Fruit fly (Drosophila melanogaster) whole organism, embryonic: ENCODE data around the gene CG34134.

Experiments
- CG12071 ChIP-seq: fragments of 200-800 bp; sonication (Bioruptor generic); optimal IDR thresholded peaks from 3 replicates; lab custom pipeline; 2018; ENCODE audit warnings: missing biosample characterization, mild to moderate bottlenecking, missing genetic modification characterization
- CG14860 ChIP-seq: fragments of 200-800 bp; sonication (Bioruptor generic); IDR thresholded peaks from 3 replicates; pipeline ENCODE4 v1.3.6; 2022; ENCODE audit warnings: missing biosample characterization, missing genetic modification characterization; ENCODE audit not compliant: partially characterized antibody
- CG15479 ChIP-seq: fragments of 200-800 bp; sonication (Bioruptor generic); optimal IDR thresholded peaks from 3 replicates; lab custom pipeline; 2019; ENCODE audit warnings: missing biosample characterization, mild to moderate bottlenecking, missing genetic modification characterization, moderate library complexity
- CG18011 ChIP-seq: fragments of 200-800 bp; sonication (Bioruptor generic); optimal IDR thresholded peaks from 2 replicates; lab custom pipeline; 2017; ENCODE audit warnings: missing biosample characterization, missing genetic modification characterization, mild to moderate bottlenecking, moderate library complexity, missing genotype
- CG42726 ChIP-seq: fragments of 200-800 bp; sonication (Bioruptor generic); IDR thresholded peaks from 2 replicates; pipeline ENCODE4 v1.3.6; 2022; ENCODE audit warnings: missing biosample characterization, missing genetic modification characterization; ENCODE audit not compliant: partially characterized antibody
- CG6683 ChIP-seq: fragments of 200-800 bp; sonication (Bioruptor generic); optimal IDR thresholded peaks from 2 replicates; lab custom pipeline; 2017; ENCODE audit warnings: missing biosample characterization, mild to moderate bottlenecking, missing genetic modification characterization, missing genetic modification reagents
- CG8765 ChIP-seq: fragments of 200-800 bp; sonication (Bioruptor generic); IDR thresholded peaks from 2 replicates; pipeline ENCODE4 v1.3.6; 2022; ENCODE audit warnings: missing biosample characterization, missing genetic modification characterization
- CG9932 ChIP-seq: fragments of 200-800 bp; sonication (Bioruptor generic); IDR thresholded peaks from 2 replicates; pipeline ENCODE4 v1.3.6; 2022; ENCODE audit warnings: missing biosample characterization, missing genetic modification characterization
- D19A ChIP-seq: fragments of 200-800 bp; optimal IDR thresholded peaks from 3 replicates; lab custom pipeline; 2019; ENCODE audit warnings: missing biosample characterization, mild to moderate bottlenecking, missing genetic modification characterization, moderate library complexity
- Deaf1 ChIP-seq: fragments of 200-800 bp; optimal IDR thresholded peaks from 3 replicates; lab custom pipeline; 2019; ENCODE audit warnings: missing biosample characterization, mild to moderate bottlenecking, missing genetic modification characterization, moderate library complexity
- Dek ChIP-seq: fragments of 200-800 bp; sonication (Bioruptor generic); optimal IDR thresholded peaks from 3 replicates; lab custom pipeline; 2019; ENCODE audit warnings: missing biosample characterization, mild to moderate bottlenecking, missing genetic modification characterization, moderate library complexity
- Dip2 ChIP-seq: fragments of 200-800 bp; sonication (Bioruptor generic); IDR thresholded peaks from 2 replicates; pipeline ENCODE4 v1.3.6; 2022; ENCODE audit warnings: missing biosample characterization, missing genetic modification characterization
- Dll ChIP-seq: fragments of 200-800 bp; sonication (Bioruptor generic); IDR thresholded peaks from 4 replicates; pipeline ENCODE4 v1.3.6; 2022; ENCODE audit warnings: missing biosample characterization, missing genetic modification characterization; ENCODE audit not compliant: partially characterized antibody
- Eip74EF ChIP-seq, 2 experiments: fragments of 200-800 bp in 1 of 2; fragments of >200 bp in 1 of 2; sonication (Bioruptor generic) in 1 of 2; optimal IDR thresholded peaks; 2 replicates each; lab custom pipeline; 2017 to 2019; ENCODE audit warnings: missing biosample characterization in 2 of 2, missing genetic modification characterization in 2 of 2, mild to moderate bottlenecking in 1 of 2, moderate library complexity in 1 of 2
- Ets65A ChIP-seq: fragments of 200-800 bp; sonication (Bioruptor generic); peaks from one replicate; lab custom pipeline; 2016; ENCODE audit warnings: missing biosample characterization, missing genetic modification characterization
- H2.0 ChIP-seq: fragments of 200-800 bp; sonication (Bioruptor generic); IDR thresholded peaks from 2 replicates; pipeline ENCODE4 v1.3.6; 2022; ENCODE audit warnings: missing biosample characterization, missing genetic modification characterization
- HLHmδ ChIP-seq: fragments of 200-800 bp; sonication (Bioruptor generic); optimal IDR thresholded peaks from 2 replicates; lab custom pipeline; 2018; ENCODE audit warnings: missing biosample characterization, mild to moderate bottlenecking, missing genetic modification characterization, moderate library complexity
- Mes4 ChIP-seq: fragments of 200-800 bp; sonication (Bioruptor generic); optimal IDR thresholded peaks from 2 replicates; lab custom pipeline; 2016; ENCODE audit warnings: missing biosample characterization, missing genetic modification characterization
- Sin3A ChIP-seq: fragments of >200 bp; optimal IDR thresholded peaks from 2 replicates; lab custom pipeline; 2018
- Six4 ChIP-seq: fragments of 200-800 bp; sonication (Bioruptor generic); optimal IDR thresholded peaks from 2 replicates; lab custom pipeline; 2016; ENCODE audit warnings: missing biosample characterization, missing genetic modification characterization
- Sox102F ChIP-seq: fragments of 200-800 bp; sonication (Bioruptor generic); optimal IDR thresholded peaks from 2 replicates; lab custom pipeline; 2018; ENCODE audit warnings: missing biosample characterization, mild to moderate bottlenecking, missing genetic modification characterization, moderate library complexity
- Taf1 ChIP-seq: fragments of 200-800 bp; sonication (Bioruptor generic); IDR thresholded peaks from 2 replicates; pipeline ENCODE4 v1.3.6; 2022; ENCODE audit warnings: missing biosample characterization, missing genetic modification characterization
- Vsx1 ChIP-seq: fragments of 200-800 bp; sonication (Bioruptor generic); optimal IDR thresholded peaks from 2 replicates; lab custom pipeline; 2017; ENCODE audit warnings: missing biosample characterization, mild to moderate bottlenecking, missing genetic modification characterization, missing genetic modification reagents
- caup ChIP-seq: fragments of 200-800 bp; sonication (Bioruptor generic); optimal IDR thresholded peaks from 3 replicates; lab custom pipeline; 2017; ENCODE audit warnings: missing biosample characterization, mild to moderate bottlenecking, missing genetic modification characterization, moderate library complexity; ENCODE audit not compliant: severe bottlenecking
- chinmo ChIP-seq: fragments of 200-800 bp; sonication (Bioruptor generic); IDR thresholded peaks from 4 replicates; pipeline ENCODE4 v1.3.6; 2022; ENCODE audit warnings: missing biosample characterization, missing genetic modification characterization; ENCODE audit not compliant: partially characterized antibody
- chn ChIP-seq: fragments of 200-800 bp; sonication (Bioruptor generic); optimal IDR thresholded peaks from 2 replicates; lab custom pipeline; 2016; ENCODE audit warnings: missing biosample characterization, missing genetic modification characterization
- danr ChIP-seq: fragments of 200-800 bp; sonication (Bioruptor generic); IDR thresholded peaks from 2 replicates; pipeline ENCODE4 v1.3.6; 2022; ENCODE audit warnings: missing biosample characterization, missing genetic modification characterization
- eve ChIP-seq, 2 experiments: fragments of >200 bp; optimal IDR thresholded peaks; 2 replicates each; lab custom pipeline; 2017; ENCODE audit warnings: missing biosample characterization in 2 of 2, missing genetic modification characterization in 2 of 2
- ewg ChIP-seq: fragments of 200-800 bp; sonication (Bioruptor generic); optimal IDR thresholded peaks from 3 replicates; lab custom pipeline; 2017; ENCODE audit warnings: mild to moderate bottlenecking, missing biosample characterization, missing genetic modification reagents, missing genetic modification characterization
- fd96Cb ChIP-seq: fragments of 200-800 bp; sonication (Bioruptor generic); optimal IDR thresholded peaks from 2 replicates; lab custom pipeline; 2018; ENCODE audit warnings: missing biosample characterization, mild to moderate bottlenecking, missing genetic modification characterization, moderate library complexity
- gcm2 ChIP-seq: fragments of 200-800 bp; sonication (Bioruptor generic); optimal IDR thresholded peaks from 2 replicates; lab custom pipeline; 2016; ENCODE audit warnings: missing biosample characterization, missing genetic modification characterization
- grn ChIP-seq: fragments of 200-800 bp; sonication (Bioruptor generic); optimal IDR thresholded peaks from 3 replicates; lab custom pipeline; 2017; ENCODE audit warnings: missing biosample characterization, missing genetic modification characterization
- kay ChIP-seq: fragments of 200-800 bp; sonication (Bioruptor generic); optimal IDR thresholded peaks from 2 replicates; lab custom pipeline; 2016; ENCODE audit warnings: missing biosample characterization, missing genetic modification characterization
- klu ChIP-seq: fragments of 200-800 bp; sonication (Bioruptor generic); IDR thresholded peaks from 2 replicates; pipeline ENCODE4 v1.3.6; 2022; ENCODE audit warnings: missing biosample characterization, missing genetic modification characterization
- mirr ChIP-seq: fragments of 200-800 bp; sonication (Bioruptor generic); optimal IDR thresholded peaks from 3 replicates; lab custom pipeline; 2018; ENCODE audit warnings: missing biosample characterization, mild to moderate bottlenecking, missing genetic modification characterization
- nerfin-1 ChIP-seq: fragments of 200-800 bp; sonication (Bioruptor generic); optimal IDR thresholded peaks from 3 replicates; lab custom pipeline; 2019; ENCODE audit warnings: missing biosample characterization, mild to moderate bottlenecking, missing genetic modification characterization, moderate library complexity
- ro ChIP-seq: fragments of 200-800 bp; sonication (Bioruptor generic); IDR thresholded peaks from 2 replicates; pipeline ENCODE4 v1.3.6; 2022; ENCODE audit warnings: missing biosample characterization, missing genetic modification characterization
- sob ChIP-seq: fragments of 200-800 bp; sonication (Bioruptor generic); IDR thresholded peaks from 2 replicates; pipeline ENCODE4 v1.3.6; 2022; ENCODE audit warnings: missing biosample characterization, missing genetic modification characterization
- sug ChIP-seq: fragments of 200-800 bp; optimal IDR thresholded peaks from 2 replicates; lab custom pipeline; 2019; ENCODE audit warnings: missing biosample characterization, mild to moderate bottlenecking, missing genetic modification characterization, moderate library complexity
- tll ChIP-seq, 2 experiments: fragments of 200-800 bp in 1 of 2; fragments of >200 bp in 1 of 2; sonication (Bioruptor generic) in 1 of 2; optimal IDR thresholded peaks; 2 replicates each; lab custom pipeline; 2017 to 2019; ENCODE audit warnings: missing biosample characterization in 2 of 2, missing genetic modification characterization in 2 of 2, mild to moderate bottlenecking in 1 of 2, moderate library complexity in 1 of 2
- tna ChIP-seq: fragments of 200-800 bp; sonication (Bioruptor generic); IDR thresholded peaks from 2 replicates; pipeline ENCODE4 v1.3.6; 2022; ENCODE audit warnings: missing biosample characterization, missing genetic modification characterization; ENCODE audit not compliant: partially characterized antibody
- trem ChIP-seq: fragments of 200-800 bp; optimal IDR thresholded peaks from 3 replicates; lab custom pipeline; 2019; ENCODE audit warnings: missing biosample characterization, mild to moderate bottlenecking, missing genetic modification characterization, moderate library complexity
- twi ChIP-seq: fragments of 200-800 bp; optimal IDR thresholded peaks from 2 replicates; lab custom pipeline; 2019; ENCODE audit warnings: missing biosample characterization, mild to moderate bottlenecking, missing genetic modification characterization, moderate library complexity
- vvl ChIP-seq: fragments of 200-800 bp; sonication (Bioruptor generic); IDR thresholded peaks from 2 replicates; pipeline ENCODE4 v1.3.6; 2022; ENCODE audit warnings: missing biosample characterization, missing genetic modification characterization
- wek ChIP-seq: fragments of 200-800 bp; sonication (Bioruptor generic); optimal IDR thresholded peaks from 3 replicates; lab custom pipeline; 2018; ENCODE audit warnings: missing biosample characterization, mild to moderate bottlenecking, missing genetic modification characterization, moderate library complexity
- zen ChIP-seq: fragments of 200-800 bp; sonication (Bioruptor generic); optimal IDR thresholded peaks from 3 replicates; lab custom pipeline; 2018; ENCODE audit warnings: missing biosample characterization, mild to moderate bottlenecking, missing genetic modification characterization, moderate library complexity
- zfh1 ChIP-seq: fragments of 200-800 bp; sonication (Bioruptor generic); IDR thresholded peaks from 3 replicates; pipeline ENCODE4 v1.3.6; 2022; ENCODE audit warnings: missing biosample characterization, missing genetic modification characterization

The CG34134 gene

DNA sequence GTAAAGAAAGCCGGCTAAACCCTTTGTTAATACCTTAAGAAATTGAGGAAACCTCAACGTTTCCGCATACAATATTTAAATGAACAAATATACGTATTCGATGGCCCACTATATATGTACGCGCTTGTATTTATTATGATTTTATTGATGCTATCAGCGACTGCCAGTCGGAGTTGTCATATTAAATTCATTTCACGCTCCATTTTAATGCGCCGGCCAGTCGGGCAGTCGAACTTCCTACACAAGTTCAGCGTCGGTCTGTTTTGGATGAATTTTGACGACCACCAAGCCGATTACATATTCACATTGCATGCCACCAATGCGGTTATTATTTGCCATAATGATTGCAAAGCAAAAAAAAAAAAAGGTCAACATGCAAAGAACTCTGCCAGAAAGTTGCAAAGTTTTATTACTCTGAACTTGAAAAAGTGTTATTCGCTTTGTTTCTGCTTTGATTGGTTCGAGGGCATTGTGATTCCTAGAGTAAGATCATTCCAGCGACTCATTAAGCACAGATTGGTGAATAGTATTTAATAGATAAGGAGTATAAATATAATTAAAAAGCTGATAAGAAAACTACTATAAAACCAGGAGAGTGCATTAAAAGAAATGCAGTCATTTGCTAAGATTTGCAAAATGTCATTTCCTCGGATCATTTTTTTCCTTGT is 43.5 kb downstream of the CG34134 start, which contains the start of gene CG31606:
Gene CG31606 (plus strand): TSS at position 618 of the 668 bp plus-strand sequence.
- TF ChIP-seq danr (no peak), Six4 (no peak), Ets65A (GFP tag; lab: Kevin White, UChicago) (peak; percentile 24), caup (GFP tag; lab: Kevin White, UChicago) (no peak), trem (tag; lab: Kevin White, UChicago) (no peak), CG6683 (GFP tag; lab: Kevin White, UChicago) (no peak), sob (GFP tag; lab: Robert Waterston, UW) (no peak), tna (GFP tag; lab: Robert Waterston, UW) (no peak), CG9932 (GFP tag; lab: Robert Waterston, UW) (no peak), H2.0 (no peak), zen (no peak), CG18011 (GFP tag; lab: Kevin White, UChicago) (no peak), klu (GFP tag; lab: Robert Waterston, UW) (no peak), ro (GFP tag; lab: Robert Waterston, UW) (no peak), grn (no peak), chinmo (0 out of 4 replicates have a peak, but pooled peaks have one; percentile 32), gcm2 (GFP tag; lab: Kevin White, UChicago) (no peak), CG42726 (GFP tag; lab: Robert Waterston, UW) (no peak), mirr (GFP tag; lab: Kevin White, UChicago) (no peak), kay (GFP tag; lab: Kevin White, UChicago) (no peak), chn (GFP tag; lab: Kevin White, UChicago) (no peak), Dll (GFP tag; lab: Robert Waterston, UW) (no peak), Sin3A (lab: Kevin White, UChicago) (no peak), Mes4 (GFP tag; lab: Kevin White, UChicago) (no peak), Eip74EF (GFP tag; optimal IDR thresholded peaks at IDR 0.05; lab: Kevin White, UChicago) (peak in 1 of 2 experiments; percentile 75), Taf1 (GFP tag; lab: Robert Waterston, UW) (no peak), vvl (GFP tag; lab: Robert Waterston, UW) (peak; percentile 58; the same call in 1 of the 2 replicates)
- TF ChIP-seq, all 482 proteins: peak for 4

DNA sequence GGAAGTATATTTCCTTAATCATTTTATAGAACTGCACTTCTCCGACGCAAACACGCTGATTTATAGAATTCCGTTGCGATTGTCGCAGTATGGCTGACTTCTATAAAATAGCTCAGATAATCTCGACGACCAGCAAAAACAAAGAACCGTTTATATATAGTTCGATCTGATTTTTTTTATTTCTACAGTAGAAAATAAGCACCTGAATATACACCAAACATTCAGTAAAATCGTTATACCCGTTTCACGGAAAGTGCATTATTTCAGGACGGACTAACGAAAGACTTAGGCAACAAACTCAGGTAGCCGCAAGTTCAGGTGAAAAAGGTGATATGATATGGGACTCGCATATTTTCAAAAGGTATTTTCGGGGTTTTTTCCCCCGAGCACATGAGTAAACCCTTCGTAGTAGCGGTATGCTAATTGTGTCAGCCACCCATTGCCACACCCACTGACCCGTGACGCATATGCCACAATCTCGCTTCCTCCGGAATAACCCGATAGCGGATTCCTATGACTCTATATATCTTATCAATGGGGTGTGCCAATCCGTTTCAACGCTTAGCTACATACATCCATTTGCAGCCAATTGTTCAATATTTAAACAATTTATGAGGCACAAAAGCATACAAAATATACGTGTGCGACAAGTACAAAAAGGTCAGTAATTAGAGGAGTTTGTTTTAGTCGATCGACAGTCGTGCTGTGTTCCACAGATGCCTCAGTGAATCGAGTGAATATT is 45.3 kb downstream of the CG34134 start, which contains the start of the genes CG42763 and CG43394:
Gene CG42763 (minus strand): TSS at position 41 of the 742 bp plus-strand sequence.
Gene CG43394 (plus strand): TSS at position 692 of the 742 bp plus-strand sequence.
- TF ChIP-seq eve (GFP tag; optimal IDR thresholded peaks at IDR 0.05; lab: Kevin White, UChicago) (no peak), Dip2 (GFP tag; lab: Robert Waterston, UW) (no peak), zen (peak; percentile 38), twi (tag; lab: Kevin White, UChicago) (peak; percentile 22), tll (GFP tag; optimal IDR thresholded peaks at IDR 0.05; lab: Kevin White, UChicago) (peak in 1 of 2 experiments; percentile 75), HLHmδ (no peak), Dek (tag; lab: Kevin White, UChicago) (no peak), sug (tag; lab: Kevin White, UChicago) (no peak), CG15479 (GFP tag; lab: Kevin White, UChicago) (peak; percentile 56), wek (no peak), Mes4 (GFP tag; lab: Kevin White, UChicago) (no peak), CG8765 (GFP tag; lab: Robert Waterston, UW) (no peak), D19A (tag; lab: Kevin White, UChicago) (peak; percentile 72), nerfin-1 (no peak), CG14860 (GFP tag; lab: Robert Waterston, UW) (no peak), Sox102F (no peak), zfh1 (GFP tag; lab: Robert Waterston, UW) (no peak), ewg (GFP tag; lab: Kevin White, UChicago) (no peak), Deaf1 (no peak), Vsx1 (GFP tag; lab: Kevin White, UChicago) (no peak), fd96Cb (tag; lab: Kevin White, UChicago) (no peak), CG12071 (GFP tag; lab: Kevin White, UChicago) (no peak)
